Worm (Caenorhabditis elegans) whole organism, young adult: Measurements from ENCODE around the gene K07F5.7.
A peak's percentile ranks its signal among the peaks of the same experiment; 100 is the strongest.

Source experiments
- B0019.2 ChIP-seq: fragments of 200-800 bp; sonication (Bioruptor generic); conservative IDR thresholded peaks from 2 replicates; pipeline ENCODE4 v1.3.6; 2022; ENCODE audit warnings: missing genetic modification reagents, missing genetic modification characterization, missing compliant biosample characterization
- D2030.7 ChIP-seq: fragments of 200-800 bp; sonication (Bioruptor generic); IDR thresholded peaks from 2 replicates; pipeline ENCODE4 v1.3.6; 2022; ENCODE audit warnings: missing genetic modification reagents, missing genetic modification characterization, missing compliant biosample characterization
- F10E7.11 ChIP-seq: sonication (generic microtip); optimal IDR thresholded peaks from 2 replicates; lab custom pipeline; 2017; ENCODE audit warnings: mild to moderate bottlenecking, missing genetic modification characterization, moderate library complexity, missing compliant biosample characterization
- F22D6.2 ChIP-seq: sonication (generic microtip); optimal IDR thresholded peaks from 2 replicates; lab custom pipeline; 2016; ENCODE audit warnings: mild to moderate bottlenecking, missing genetic modification characterization, missing compliant biosample characterization
- F23B12.7 ChIP-seq: sonication (generic microtip); optimal IDR thresholded peaks from 2 replicates; lab custom pipeline; 2017; ENCODE audit warnings: missing genetic modification characterization, mild to moderate bottlenecking, missing compliant biosample characterization, antibody characterized with exemption, moderate library complexity; ENCODE audit not compliant: insufficient read depth
- K11D2.4 ChIP-seq: fragments of 200-800 bp; sonication (Bioruptor generic); IDR thresholded peaks from 2 replicates; pipeline ENCODE4 v1.3.6; 2022; ENCODE audit warnings: missing genetic modification reagents, missing genetic modification characterization, missing compliant biosample characterization
- Y56A3A.18 ChIP-seq: fragments of 200-800 bp; sonication (Bioruptor generic); IDR thresholded peaks from 2 replicates; pipeline ENCODE4 v1.3.6; 2022; ENCODE audit warnings: missing genetic modification reagents, missing genetic modification characterization, missing compliant biosample characterization
- attf-3 ChIP-seq: fragments of 200-800 bp; sonication (Bioruptor generic); conservative IDR thresholded peaks from 2 replicates; pipeline ENCODE4 v1.3.6; 2022; ENCODE audit warnings: missing genetic modification reagents, missing genetic modification characterization, missing compliant biosample characterization
- attf-5 ChIP-seq: fragments of 200-800 bp; sonication (Bioruptor generic); optimal IDR thresholded peaks from 2 replicates; lab custom pipeline; 2018; ENCODE audit warnings: mild to moderate bottlenecking, missing genetic modification characterization, missing compliant biosample characterization
- cebp-2 ChIP-seq: fragments of 200-800 bp; sonication (Bioruptor generic); IDR thresholded peaks from 2 replicates; pipeline ENCODE4 v1.3.6; 2022; ENCODE audit warnings: missing genetic modification characterization, missing compliant biosample characterization
- ceh-100 ChIP-seq: fragments of 200-800 bp; sonication (Bioruptor generic); IDR thresholded peaks from 2 replicates; pipeline ENCODE4 v1.3.6; 2022; ENCODE audit warnings: missing genetic modification reagents, missing genetic modification characterization, missing compliant biosample characterization
- ceh-27 ChIP-seq: fragments of 200-800 bp; sonication (Bioruptor generic); optimal IDR thresholded peaks from 2 replicates; lab custom pipeline; 2018; ENCODE audit warnings: mild to moderate bottlenecking, missing genetic modification characterization, moderate library complexity, missing compliant biosample characterization
- ceh-40 ChIP-seq: fragments of 200-800 bp; sonication (Bioruptor generic); IDR thresholded peaks from 2 replicates; pipeline ENCODE4 v1.3.6; 2022; ENCODE audit warnings: missing genetic modification characterization, missing compliant biosample characterization
- ceh-91 ChIP-seq: fragments of 200-800 bp; sonication (Bioruptor generic); IDR thresholded peaks from 2 replicates; pipeline ENCODE4 v1.3.6; 2022; ENCODE audit warnings: missing genetic modification reagents, missing genetic modification characterization, missing compliant biosample characterization
- chd-7 ChIP-seq: sonication (generic microtip); optimal IDR thresholded peaks from 2 replicates; lab custom pipeline; 2016; ENCODE audit warnings: mild to moderate bottlenecking, missing genetic modification characterization, moderate library complexity, missing compliant biosample characterization
- efl-1 ChIP-seq: fragments of 150-350 bp; optimal IDR thresholded peaks from 2 replicates; lab custom pipeline; 2014; ENCODE audit warnings: missing biosample characterization, missing genetic modification reagents, missing genetic modification characterization
- hmg-20 ChIP-seq: fragments of 200-800 bp; sonication (Bioruptor generic); IDR thresholded peaks from 2 replicates; pipeline ENCODE4 v1.3.6; 2022; ENCODE audit warnings: missing genetic modification reagents, missing genetic modification characterization, missing compliant biosample characterization
- hrde-1 ChIP-seq: sonication (generic microtip); optimal IDR thresholded peaks from 2 replicates; lab custom pipeline; 2016; ENCODE audit warnings: missing genetic modification characterization, mild to moderate bottlenecking, missing compliant biosample characterization, moderate library complexity, missing genotype, missing genetic modification reagents, borderline replicate concordance
- lag-1 ChIP-seq: fragments of 200-800 bp; sonication (Bioruptor generic); IDR thresholded peaks from 2 replicates; pipeline ENCODE4 v1.3.6; 2022; ENCODE audit warnings: missing genetic modification reagents, missing genetic modification characterization, missing compliant biosample characterization
- lsl-1 ChIP-seq: fragments of 200-800 bp; sonication (Bioruptor generic); optimal IDR thresholded peaks from 2 replicates; lab custom pipeline; 2018; ENCODE audit warnings: mild to moderate bottlenecking, missing genetic modification characterization, moderate library complexity, missing compliant biosample characterization
- madf-3 ChIP-seq: fragments of 200-800 bp; sonication (Bioruptor generic); IDR thresholded peaks from 2 replicates; pipeline ENCODE4 v1.3.6; 2022; ENCODE audit warnings: missing genetic modification reagents, missing genetic modification characterization, missing compliant biosample characterization
- madf-6 ChIP-seq: fragments of 200-800 bp; sonication (Bioruptor generic); IDR thresholded peaks from 2 replicates; pipeline ENCODE4 v1.3.6; 2022; ENCODE audit warnings: missing genetic modification reagents, missing genetic modification characterization, missing compliant biosample characterization
- madf-8 ChIP-seq: fragments of 200-800 bp; sonication (Bioruptor generic); conservative IDR thresholded peaks from 2 replicates; pipeline ENCODE4 v1.3.6; 2022; ENCODE audit warnings: missing genetic modification reagents, missing genetic modification characterization, missing compliant biosample characterization
- mcd-1 ChIP-seq: fragments of 200-800 bp; sonication (Bioruptor generic); IDR thresholded peaks from 2 replicates; pipeline ENCODE4 v1.3.6; 2022; ENCODE audit warnings: missing genetic modification reagents, missing genetic modification characterization, missing compliant biosample characterization
- mel-28 ChIP-seq: sonication (generic microtip); optimal IDR thresholded peaks from 2 replicates; lab custom pipeline; 2016; ENCODE audit warnings: borderline replicate concordance, mild to moderate bottlenecking, missing genetic modification characterization, missing compliant biosample characterization
- nfya-2 ChIP-seq: fragments of 200-800 bp; sonication (Bioruptor generic); IDR thresholded peaks from 2 replicates; pipeline ENCODE4 v1.3.6; 2022; ENCODE audit warnings: missing genetic modification reagents, missing genetic modification characterization, missing compliant biosample characterization
- nhr-27 ChIP-seq: fragments of 200-800 bp; sonication (Bioruptor generic); optimal IDR thresholded peaks from 2 replicates; lab custom pipeline; 2018; ENCODE audit warnings: mild to moderate bottlenecking, missing genetic modification characterization, moderate library complexity, missing compliant biosample characterization
- nhr-80 ChIP-seq: sonication (generic microtip); optimal IDR thresholded peaks from 2 replicates; lab custom pipeline; 2016; ENCODE audit warnings: missing genetic modification characterization, missing compliant biosample characterization
- nhr-90 ChIP-seq: sonication (generic microtip); optimal IDR thresholded peaks from 2 replicates; lab custom pipeline; 2016; ENCODE audit warnings: missing genotype, mild to moderate bottlenecking, missing genetic modification characterization, missing compliant biosample characterization
- snpc-1.1 ChIP-seq: sonication (generic microtip); optimal IDR thresholded peaks from 2 replicates; lab custom pipeline; 2017; ENCODE audit warnings: missing genetic modification characterization, mild to moderate bottlenecking, missing compliant biosample characterization, antibody characterized with exemption, moderate library complexity, missing genotype, missing genetic modification reagents; ENCODE audit not compliant: insufficient read depth
- snpc-3.4 ChIP-seq: sonication (generic microtip); optimal IDR thresholded peaks from 2 replicates; lab custom pipeline; 2017; ENCODE audit warnings: missing genetic modification characterization, mild to moderate bottlenecking, missing compliant biosample characterization, antibody characterized with exemption, moderate library complexity, missing genotype, missing genetic modification reagents
- snpc-4 ChIP-seq, 5 experiments: fragments of 150-350 bp in 1 of 5; sonication (generic microtip) in 4 of 5; optimal IDR thresholded peaks; 2 replicates each; lab custom pipeline; 2014 to 2018; ENCODE audit warnings: missing genetic modification characterization in 5 of 5, missing biosample characterization in 3 of 5, antibody characterized with exemption in 2 of 5, mild to moderate bottlenecking in 2 of 5, missing compliant biosample characterization in 2 of 5, missing genotype in 2 of 5, moderate library complexity in 2 of 5, missing genetic modification reagents in 1 of 5
- somi-1 ChIP-seq: fragments of 200-800 bp; sonication (Bioruptor generic); optimal IDR thresholded peaks from 2 replicates; lab custom pipeline; 2018; ENCODE audit warnings: mild to moderate bottlenecking, missing genetic modification characterization, missing compliant biosample characterization
- tbp1 ChIP-seq: fragments of 200-800 bp; sonication (Bioruptor generic); optimal IDR thresholded peaks from 2 replicates; lab custom pipeline; 2018; ENCODE audit warnings: mild to moderate bottlenecking, missing genetic modification characterization, missing compliant biosample characterization
- xnd-1 ChIP-seq: sonication (generic microtip); optimal IDR thresholded peaks from 2 replicates; lab custom pipeline; 2016; ENCODE audit warnings: missing genotype, missing genetic modification reagents, missing genetic modification characterization, missing compliant biosample characterization

The K07F5.7 gene

ce11 chrIV:9861921-9862320 lies 13.9 kb upstream of the K07F5.7 start, which contains the start of gene K07F5.14:
Gene K07F5.14, plus strand, starts transcription at chrIV:9862221.
- TF ChIP-seq lag-1 (GFP tag; lab: Robert Waterston, UW) (no peak), Y56A3A.18 (GFP tag; lab: Robert Waterston, UW) (no peak), K11D2.4 (GFP tag; lab: Robert Waterston, UW) (no peak), lsl-1 (peak; percentile 3), somi-1 (GFP tag; lab: Kevin White, UChicago) (no peak), hrde-1 (tag; lab: Kevin White, UChicago) (no peak), madf-6 (GFP tag; lab: Robert Waterston, UW) (peak; percentile 35; the same call in 1 of the 2 replicates), snpc-3.4 (tag; lab: Kevin White, UChicago) (no peak), tbp1 (GFP tag; lab: Kevin White, UChicago) (no peak), madf-3 (peak; percentile 59; the same call in 1 of the 2 replicates)

DNA sequence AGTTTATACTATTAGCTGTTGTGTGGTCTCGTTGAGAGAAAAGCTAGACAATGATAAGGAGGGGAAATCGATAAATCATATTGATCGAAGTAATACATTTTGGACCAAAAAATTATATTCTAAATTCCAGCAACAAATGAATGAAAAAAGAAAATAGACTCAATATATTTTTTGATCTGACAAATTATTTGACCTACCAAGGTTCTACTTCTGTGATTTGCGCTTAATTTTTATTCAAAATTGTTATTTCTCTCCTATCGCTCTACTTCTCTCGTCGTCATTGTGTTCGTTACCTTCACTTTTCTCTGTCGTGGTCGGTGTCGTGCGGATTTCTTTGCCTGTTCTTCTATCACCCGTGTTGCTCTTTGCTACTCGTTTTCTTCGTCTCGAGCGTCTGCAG lies 11.0 kb upstream of the K07F5.7 start:
- TF ChIP-seq attf-3 (no peak), cebp-2 (GFP tag; lab: Robert Waterston, UW) (no peak), F22D6.2 (no peak), madf-6 (GFP tag; lab: Robert Waterston, UW) (peak; percentile 77), ceh-40 (GFP tag; lab: Robert Waterston, UW) (no peak), nhr-90 (tag; lab: Kevin White, UChicago) (no peak), xnd-1 (tag; lab: Kevin White, UChicago) (peak; percentile 15), efl-1 (GFP tag; lab: Kevin White, UChicago) (peak; percentile 52), snpc-1.1 (tag; lab: Kevin White, UChicago) (no peak)
- TF ChIP-seq, all 124 proteins: peak for 3

- TF ChIP-seq nhr-80 (peak; percentile 20), attf-5 (peak; percentile 63), F23B12.7 (peak; percentile 18), mel-28 (tag; lab: Kevin White, UChicago) (no peak), nfya-2 (no peak), nhr-27 (tag; lab: Kevin White, UChicago) (no peak), snpc-3.4 (tag; lab: Kevin White, UChicago) (no peak), chd-7 (tag; lab: Kevin White, UChicago) (no peak), D2030.7 (peak; percentile 22; the same call in 1 of the 2 replicates), F10E7.11 (tag; lab: Kevin White, UChicago) (no peak), snpc-4 (GFP tag; optimal IDR thresholded peaks at IDR 0.05; lab: Kevin White, UChicago) (no peak), snpc-4 (tag; optimal IDR thresholded peaks at IDR 0.05; lab: Kevin White, UChicago) (peak in 1 of 4 experiments; percentile 7), ceh-27 (GFP tag; lab: Kevin White, UChicago) (peak; percentile 9), mcd-1 (peak; percentile 69), ceh-100 (GFP tag; lab: Robert Waterston, UW) (peak; percentile 83), ceh-91 (GFP tag; lab: Robert Waterston, UW) (no peak), B0019.2 (GFP tag; lab: Robert Waterston, UW) (no peak), hmg-20 (GFP tag; lab: Robert Waterston, UW) (no peak), madf-8 (no peak)
Measured at ce11 chrIV:9857952-9858488, 10.0 kb upstream of the K07F5.7 start, which contains the start of gene npp-1. Gene npp-1, plus strand, starts transcription at chrIV:9858488.
